Fruit fly (Drosophila melanogaster): Measurements from ENCODE around the gene Ir94h.

The Ir94h gene

dm6 chr3R:23481249-23481915 is 5.9 kb upstream of the Ir94h start, which contains the start of gene Ir94f:
TSS of gene Ir94f (plus strand) at chr3R:23481865.
- TF ChIP-seq Ets98B (GFP tag; IDR thresholded peaks at IDR 0.05) (no peak), fd96Ca (GFP tag; IDR thresholded peaks at IDR 0.05) (no peak), CG17806 (tag; optimal IDR thresholded peaks at IDR 0.05) (no peak), CG4496 (GFP tag; IDR thresholded peaks at IDR 0.05) (no peak), EcR (GFP tag; optimal IDR thresholded peaks at IDR 0.05) (no peak), CG10348 (GFP tag; IDR thresholded peaks at IDR 0.05) (no peak), CG12605 (GFP tag; IDR thresholded peaks at IDR 0.05) (no peak)

dm6 chr3R:23483563-23483962 is 3.7 kb upstream of the Ir94h start, which contains the start of gene Ir94g:
TSS of gene Ir94g (plus strand) at chr3R:23483863.
- no peak for TF ChIP-seq CG12605 (GFP tag; IDR thresholded peaks at IDR 0.05)
- no peak for TF ChIP-seq CG9948 (tag; optimal IDR thresholded peaks at IDR 0.05)
- TF ChIP-seq CG13204 (GFP tag; optimal IDR thresholded peaks at IDR 0.05), result no peak
- TF ChIP-seq CG15710 (tag; optimal IDR thresholded peaks at IDR 0.05), result no peak
- TF ChIP-seq Pif1B (GFP tag; optimal IDR thresholded peaks at IDR 0.05), result no peak
- TF ChIP-seq CG10348 (GFP tag; IDR thresholded peaks at IDR 0.05), result no peak
- no peak for TF ChIP-seq CG8301 (tag; optimal IDR thresholded peaks at IDR 0.05)
- no peak for TF ChIP-seq CG34367 (tag; optimal IDR thresholded peaks at IDR 0.05)
- no peak for TF ChIP-seq rn (GFP tag; IDR thresholded peaks at IDR 0.05)
- TF ChIP-seq CG32121 (GFP tag; IDR thresholded peaks at IDR 0.05), result no peak

dm6 chr3R:23486743-23487142 is 558 bp upstream of the Ir94h start:
- TF ChIP-seq CG17806 (tag; optimal IDR thresholded peaks at IDR 0.05) (no peak), D1 (tag; optimal IDR thresholded peaks at IDR 0.05) (no peak), CG10348 (GFP tag; IDR thresholded peaks at IDR 0.05) (no peak), Ets98B (GFP tag; IDR thresholded peaks at IDR 0.05) (no peak), CG14655 (GFP tag; optimal IDR thresholded peaks at IDR 0.05) (no peak), CG15710 (tag; optimal IDR thresholded peaks at IDR 0.05) (peak; percentile 13), fd96Ca (GFP tag; IDR thresholded peaks at IDR 0.05) (no peak), EcR (GFP tag; optimal IDR thresholded peaks at IDR 0.05) (no peak), rn (GFP tag; IDR thresholded peaks at IDR 0.05) (no peak), Snoo (tag; optimal IDR thresholded peaks at IDR 0.05) (peak; percentile 85), Pif1B (GFP tag; optimal IDR thresholded peaks at IDR 0.05) (peak; percentile 57), CG9948 (tag; optimal IDR thresholded peaks at IDR 0.05) (no peak), CG8159 (tag; optimal IDR thresholded peaks at IDR 0.05) (peak; percentile 31), Pif1A (GFP tag; optimal IDR thresholded peaks at IDR 0.05) (peak; percentile 64), CG12605 (GFP tag; IDR thresholded peaks at IDR 0.05) (no peak), CG13204 (GFP tag; optimal IDR thresholded peaks at IDR 0.05) (no peak), CG4496 (GFP tag; IDR thresholded peaks at IDR 0.05) (no peak), gl (tag; optimal IDR thresholded peaks at IDR 0.05) (no peak), CG8301 (tag; optimal IDR thresholded peaks at IDR 0.05) (no peak), CG34367 (tag; optimal IDR thresholded peaks at IDR 0.05) (no peak), CG32121 (GFP tag; IDR thresholded peaks at IDR 0.05) (no peak)

dm6 chr3R:23496488-23496887 is 9.2 kb downstream of the Ir94h start:
- peak; percentile 42 for TF ChIP-seq CG17806 (tag; optimal IDR thresholded peaks at IDR 0.05)
- TF ChIP-seq D1 (tag; optimal IDR thresholded peaks at IDR 0.05), result no peak
- peak; percentile 36 for TF ChIP-seq Pif1B (GFP tag; optimal IDR thresholded peaks at IDR 0.05)
- TF ChIP-seq CG9948 (tag; optimal IDR thresholded peaks at IDR 0.05), result peak; percentile 2
- no peak for TF ChIP-seq rn (GFP tag; IDR thresholded peaks at IDR 0.05)
- TF ChIP-seq CG34367 (tag; optimal IDR thresholded peaks at IDR 0.05), result no peak
- TF ChIP-seq Pif1A (GFP tag; optimal IDR thresholded peaks at IDR 0.05), result no peak
- TF ChIP-seq Ets98B (GFP tag; IDR thresholded peaks at IDR 0.05), result no peak
- no peak for TF ChIP-seq CG4496 (GFP tag; IDR thresholded peaks at IDR 0.05)
- no peak for TF ChIP-seq CG10348 (GFP tag; IDR thresholded peaks at IDR 0.05)
- no peak for TF ChIP-seq CG32121 (GFP tag; IDR thresholded peaks at IDR 0.05)
- no peak for TF ChIP-seq gl (tag; optimal IDR thresholded peaks at IDR 0.05)
- TF ChIP-seq fd96Ca (GFP tag; IDR thresholded peaks at IDR 0.05), result no peak
- peak; percentile 59 for TF ChIP-seq CG8159 (tag; optimal IDR thresholded peaks at IDR 0.05)
- no peak for TF ChIP-seq CG13204 (GFP tag; optimal IDR thresholded peaks at IDR 0.05)
- TF ChIP-seq CG14655 (GFP tag; optimal IDR thresholded peaks at IDR 0.05), result no peak
- no peak for TF ChIP-seq CG8301 (tag; optimal IDR thresholded peaks at IDR 0.05)
- TF ChIP-seq CG12605 (GFP tag; IDR thresholded peaks at IDR 0.05), result no peak
- TF ChIP-seq CG15710 (tag; optimal IDR thresholded peaks at IDR 0.05), result peak; percentile 50
- TF ChIP-seq Snoo (tag; optimal IDR thresholded peaks at IDR 0.05), result peak; percentile 71
- no peak for TF ChIP-seq EcR (GFP tag; optimal IDR thresholded peaks at IDR 0.05)

dm6 chr3R:23497241-23497640 is 9.9 kb downstream of the Ir94h start:
- no peak for TF ChIP-seq Pif1A (GFP tag; optimal IDR thresholded peaks at IDR 0.05)
- peak; percentile 8 for TF ChIP-seq CG8159 (tag; optimal IDR thresholded peaks at IDR 0.05)

- TF ChIP-seq CG4496 (GFP tag; IDR thresholded peaks at IDR 0.05), result no peak
- TF ChIP-seq gl (tag; optimal IDR thresholded peaks at IDR 0.05), result no peak
Measured at dm6 chr3R:23503511-23503910, 16.2 kb downstream of the Ir94h start.

dm6 chr3R:23504760-23505159 is 17.5 kb downstream of the Ir94h start:
- TF ChIP-seq gl (tag; optimal IDR thresholded peaks at IDR 0.05) (no peak), CG14655 (GFP tag; optimal IDR thresholded peaks at IDR 0.05) (peak; percentile 72), Pif1B (GFP tag; optimal IDR thresholded peaks at IDR 0.05) (peak; percentile 38), CG10348 (GFP tag; IDR thresholded peaks at IDR 0.05) (no peak), rn (GFP tag; IDR thresholded peaks at IDR 0.05) (no peak), CG34367 (tag; optimal IDR thresholded peaks at IDR 0.05) (no peak), CG12605 (GFP tag; IDR thresholded peaks at IDR 0.05) (no peak), CG4496 (GFP tag; IDR thresholded peaks at IDR 0.05) (0 out of 3 replicates have a peak, but pooled peaks have one; percentile 40), CG13204 (GFP tag; optimal IDR thresholded peaks at IDR 0.05) (no peak), CG8301 (tag; optimal IDR thresholded peaks at IDR 0.05) (peak; percentile 56), fd96Ca (GFP tag; IDR thresholded peaks at IDR 0.05) (no peak), Pif1A (GFP tag; optimal IDR thresholded peaks at IDR 0.05) (peak; percentile 45), EcR (GFP tag; optimal IDR thresholded peaks at IDR 0.05) (no peak), CG32121 (GFP tag; IDR thresholded peaks at IDR 0.05) (peak; percentile 66), CG17806 (tag; optimal IDR thresholded peaks at IDR 0.05) (peak; percentile 1), CG9948 (tag; optimal IDR thresholded peaks at IDR 0.05) (peak; percentile 34), D1 (tag; optimal IDR thresholded peaks at IDR 0.05) (no peak), CG15710 (tag; optimal IDR thresholded peaks at IDR 0.05) (no peak), Ets98B (GFP tag; IDR thresholded peaks at IDR 0.05) (peak; percentile 55), Snoo (tag; optimal IDR thresholded peaks at IDR 0.05) (peak; percentile 10), CG8159 (tag; optimal IDR thresholded peaks at IDR 0.05) (no peak)
